Fruit fly (Drosophila melanogaster) whole organism, adult: ENCODE data around the gene Hr96.

Source experiments
- CG11617 ChIP-seq: fragments of 200-800 bp; sonication (Bioruptor generic); optimal IDR thresholded peaks from 2 replicates; lab custom pipeline; 2017; ENCODE audit warnings: mild to moderate bottlenecking, missing biosample characterization, missing genetic modification reagents, missing genetic modification characterization
- CG12768 ChIP-seq: fragments of 200-800 bp; sonication (Bioruptor generic); optimal IDR thresholded peaks from 2 replicates; lab custom pipeline; 2017; ENCODE audit warnings: missing biosample characterization, missing genetic modification characterization, mild to moderate bottlenecking, moderate library complexity, missing genetic modification reagents
- CG14711 ChIP-seq: fragments of 200-800 bp; sonication (Bioruptor generic); optimal IDR thresholded peaks from 2 replicates; lab custom pipeline; 2018; ENCODE audit warnings: missing biosample characterization, mild to moderate bottlenecking, missing genetic modification characterization, moderate library complexity
- CG1620 ChIP-seq: fragments of 200-800 bp; sonication (Bioruptor generic); optimal IDR thresholded peaks from 2 replicates; lab custom pipeline; 2016; ENCODE audit warnings: missing biosample characterization, missing genetic modification characterization
- CG33017 ChIP-seq: fragments of 200-800 bp; sonication (Bioruptor generic); optimal IDR thresholded peaks from 2 replicates; lab custom pipeline; 2018; ENCODE audit warnings: missing biosample characterization, mild to moderate bottlenecking, missing genetic modification characterization, moderate library complexity
- CG5204 ChIP-seq: fragments of 200-800 bp; sonication (Bioruptor generic); optimal IDR thresholded peaks from 2 replicates; lab custom pipeline; 2016; ENCODE audit warnings: missing biosample characterization, missing genetic modification characterization
- CG7045 ChIP-seq: fragments of 200-800 bp; sonication (Bioruptor generic); optimal IDR thresholded peaks from 2 replicates; lab custom pipeline; 2017; ENCODE audit warnings: missing biosample characterization, mild to moderate bottlenecking, missing genetic modification characterization
- CG7101 ChIP-seq: fragments of 200-800 bp; sonication (Bioruptor generic); optimal IDR thresholded peaks from 2 replicates; lab custom pipeline; 2018; ENCODE audit warnings: missing biosample characterization, mild to moderate bottlenecking, missing genetic modification characterization, moderate library complexity
- Clk ChIP-seq: fragments of 200-800 bp; sonication (Bioruptor generic); optimal IDR thresholded peaks from 2 replicates; lab custom pipeline; 2017; ENCODE audit warnings: missing biosample characterization, missing genetic modification characterization
- Crg-1 ChIP-seq: fragments of 200-800 bp; sonication (Bioruptor generic); optimal IDR thresholded peaks from 2 replicates; lab custom pipeline; 2016; ENCODE audit warnings: missing biosample characterization, missing genetic modification characterization
- Hr96 ChIP-seq: fragments of 200-800 bp; sonication (Bioruptor generic); optimal IDR thresholded peaks from 2 replicates; lab custom pipeline; 2016; ENCODE audit warnings: missing biosample characterization, missing genetic modification characterization
- Mnt ChIP-seq: fragments of 200-800 bp; sonication (Bioruptor generic); optimal IDR thresholded peaks from 2 replicates; lab custom pipeline; 2016; ENCODE audit warnings: missing biosample characterization, mild to moderate bottlenecking, missing genetic modification characterization
- bab1 ChIP-seq: fragments of 200-800 bp; sonication (Bioruptor generic); optimal IDR thresholded peaks from 3 replicates; lab custom pipeline; 2019; ENCODE audit warnings: missing biosample characterization, mild to moderate bottlenecking, missing genetic modification characterization, moderate library complexity
- cic ChIP-seq: fragments of 200-800 bp; sonication (Bioruptor generic); optimal IDR thresholded peaks from 2 replicates; lab custom pipeline; 2017; ENCODE audit warnings: missing biosample characterization, mild to moderate bottlenecking, missing genetic modification characterization, moderate library complexity
- cnc ChIP-seq, 2 experiments: fragments of >200 bp; optimal IDR thresholded peaks; 2 replicates each; lab custom pipeline; 2017
- kay ChIP-seq: fragments of 200-800 bp; sonication (Bioruptor generic); peaks from one replicate; lab custom pipeline; 2016; ENCODE audit warnings: missing biosample characterization, missing genetic modification characterization, borderline replicate concordance
- ovo ChIP-seq: fragments of 200-800 bp; sonication (Bioruptor generic); optimal IDR thresholded peaks from 2 replicates; lab custom pipeline; 2016; ENCODE audit warnings: missing biosample characterization, missing genetic modification characterization
- pad ChIP-seq: fragments of 200-800 bp; sonication (Bioruptor generic); optimal IDR thresholded peaks from 3 replicates; lab custom pipeline; 2017; ENCODE audit warnings: missing biosample characterization, missing genetic modification characterization, mild to moderate bottlenecking, moderate library complexity, missing genetic modification reagents
- tj ChIP-seq: fragments of 200-800 bp; sonication (Bioruptor generic); optimal IDR thresholded peaks from 3 replicates; lab custom pipeline; 2017; ENCODE audit warnings: missing biosample characterization, mild to moderate bottlenecking, missing genetic modification characterization, moderate library complexity
- toe ChIP-seq: fragments of 200-800 bp; sonication (Bioruptor generic); optimal IDR thresholded peaks from 2 replicates; lab custom pipeline; 2016; ENCODE audit warnings: missing biosample characterization, missing genetic modification characterization

The Hr96 gene

DNA sequence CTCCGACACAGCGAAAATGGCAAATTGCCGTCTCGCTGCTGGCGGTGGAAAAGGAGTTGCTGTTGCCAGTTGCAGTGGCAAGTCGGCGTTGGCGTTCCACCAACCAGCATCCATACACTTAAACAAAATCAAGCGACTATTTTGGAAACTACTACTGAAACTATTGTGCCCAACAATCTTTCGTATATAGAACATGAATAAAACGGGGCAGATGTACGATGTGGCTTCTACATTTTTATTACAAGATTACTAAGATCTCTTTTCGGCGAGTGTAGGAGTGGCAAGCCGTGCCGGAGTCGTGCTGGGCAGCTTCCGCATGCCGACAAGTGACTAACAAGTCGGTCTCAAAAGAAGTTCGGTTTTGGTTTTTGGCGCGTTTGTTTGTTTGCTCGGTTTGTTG lies 28.5 kb upstream of the Hr96 start:
- no peak for TF ChIP-seq CG11617
- TF ChIP-seq ovo (GFP tag; lab: Kevin White, UChicago) = no peak
- no peak for TF ChIP-seq CG1620 (GFP tag; lab: Kevin White, UChicago)
- TF ChIP-seq CG5204 = no peak
- no peak for TF ChIP-seq pad (GFP tag; lab: Kevin White, UChicago)
- TF ChIP-seq bab1 (GFP tag; lab: Kevin White, UChicago) = no peak
- TF ChIP-seq CG7045 (GFP tag; lab: Kevin White, UChicago) = no peak

DNA sequence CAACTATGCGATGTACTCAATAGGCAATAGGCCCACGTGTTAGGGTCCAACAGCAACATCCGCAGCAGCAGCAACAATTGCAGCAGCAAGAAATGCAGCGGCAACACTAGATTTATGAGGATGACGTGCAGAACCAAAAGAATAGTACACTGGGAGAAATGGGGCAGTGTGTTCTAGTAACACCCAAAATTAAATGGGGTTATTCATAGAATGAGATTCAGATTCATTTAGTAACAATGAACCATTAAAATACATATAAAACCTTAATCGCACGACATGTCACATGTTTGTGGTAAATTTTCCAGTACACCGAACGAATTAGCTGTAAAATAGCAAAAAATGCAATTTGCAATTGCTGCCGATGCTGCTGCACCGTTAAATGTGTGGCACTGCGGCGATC lies 27.7 kb upstream of the Hr96 start:
- no peak for TF ChIP-seq CG5204
- no peak for TF ChIP-seq bab1 (GFP tag; lab: Kevin White, UChicago)
- TF ChIP-seq CG7045 (GFP tag; lab: Kevin White, UChicago) = no peak
- TF ChIP-seq kay = no peak

DNA sequence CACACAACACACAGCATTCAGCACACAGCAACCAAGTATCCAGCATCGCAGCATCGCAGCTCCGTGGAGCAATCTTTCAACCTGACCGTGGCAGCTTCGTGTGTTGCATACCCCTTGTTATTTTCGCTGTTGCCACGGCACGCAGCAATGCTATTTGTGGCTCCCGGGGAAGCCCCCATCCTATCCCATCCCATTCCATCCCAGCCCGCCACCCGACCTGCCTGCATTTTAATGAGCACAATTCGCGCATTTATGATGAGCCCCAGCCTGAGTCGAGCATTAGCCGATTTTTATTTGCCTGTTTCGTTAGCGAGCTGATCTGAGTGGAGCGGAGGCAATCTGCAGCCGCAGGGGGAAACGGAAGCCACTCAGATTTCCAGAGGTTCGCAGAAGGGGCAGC lies 25.5 kb upstream of the Hr96 start:
- TF ChIP-seq CG11617 = no peak
- no peak for TF ChIP-seq CG7045 (GFP tag; lab: Kevin White, UChicago)
- no peak for TF ChIP-seq Crg-1 (GFP tag; lab: Kevin White, UChicago)
- TF ChIP-seq cnc (optimal IDR thresholded peaks at IDR 0.05; lab: Kevin White, UChicago) = no peak
- TF ChIP-seq kay = no peak
- TF ChIP-seq CG1620 (GFP tag; lab: Kevin White, UChicago) = no peak
- TF ChIP-seq CG12768 (GFP tag; lab: Kevin White, UChicago) = no peak
- TF ChIP-seq Mnt (GFP tag; lab: Kevin White, UChicago) = no peak
- no peak for TF ChIP-seq ovo (GFP tag; lab: Kevin White, UChicago)
- TF ChIP-seq cic = no peak
- no peak for TF ChIP-seq bab1 (GFP tag; lab: Kevin White, UChicago)
- no peak for TF ChIP-seq pad (GFP tag; lab: Kevin White, UChicago)
- no peak for TF ChIP-seq CG14711 (tag; lab: Kevin White, UChicago)
- TF ChIP-seq CG5204 = no peak
- TF ChIP-seq CG33017 = no peak

DNA sequence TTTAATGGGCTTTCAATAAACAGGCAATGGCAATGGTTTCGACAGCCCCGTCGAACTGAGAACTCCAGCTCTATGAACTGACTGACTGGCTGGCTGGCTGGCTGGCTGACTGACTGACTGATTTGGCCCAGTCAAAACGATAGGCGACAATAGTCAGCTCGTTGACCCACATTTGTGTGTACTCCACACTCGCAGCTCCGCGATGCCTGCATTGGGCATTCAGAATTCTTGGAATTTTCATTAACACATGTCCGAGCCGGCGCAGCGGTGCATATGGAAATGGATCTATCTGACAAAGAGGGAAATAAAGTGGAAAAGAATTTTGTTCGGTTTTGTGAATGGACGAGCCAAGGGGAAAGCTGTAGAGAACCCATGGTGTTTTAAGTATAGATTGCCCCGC lies 22.8 kb upstream of the Hr96 start:
- TF ChIP-seq CG11617 (no peak), cnc (optimal IDR thresholded peaks at IDR 0.05; lab: Kevin White, UChicago) (no peak), Hr96 (GFP tag; lab: Kevin White, UChicago) (no peak), Crg-1 (GFP tag; lab: Kevin White, UChicago) (no peak), CG1620 (GFP tag; lab: Kevin White, UChicago) (no peak), CG33017 (no peak), toe (GFP tag; lab: Kevin White, UChicago) (no peak)

DNA sequence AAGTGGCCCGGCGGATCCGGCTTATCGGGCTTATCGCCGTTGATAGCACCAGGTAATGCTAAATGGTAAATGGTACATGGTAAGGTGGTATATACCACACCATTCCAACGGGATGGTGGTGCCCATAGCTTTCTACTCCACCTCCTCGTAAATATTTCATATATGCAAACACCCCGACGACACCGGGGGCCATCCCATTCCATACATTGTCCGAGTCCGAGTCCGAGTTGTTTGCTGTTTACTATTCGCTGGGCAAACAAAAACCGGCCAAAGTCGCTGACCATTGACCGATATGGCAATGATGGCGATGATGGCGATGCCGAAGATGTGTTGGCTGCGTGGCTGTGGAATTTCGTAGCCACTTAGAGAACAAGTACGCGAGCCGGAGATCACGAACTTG lies 21.0 kb upstream of the Hr96 start:
- no peak for TF ChIP-seq tj (GFP tag; lab: Kevin White, UChicago)
- TF ChIP-seq CG7101 = no peak
- TF ChIP-seq toe (GFP tag; lab: Kevin White, UChicago) = no peak
- no peak for TF ChIP-seq CG1620 (GFP tag; lab: Kevin White, UChicago)
- TF ChIP-seq CG5204 = no peak

DNA sequence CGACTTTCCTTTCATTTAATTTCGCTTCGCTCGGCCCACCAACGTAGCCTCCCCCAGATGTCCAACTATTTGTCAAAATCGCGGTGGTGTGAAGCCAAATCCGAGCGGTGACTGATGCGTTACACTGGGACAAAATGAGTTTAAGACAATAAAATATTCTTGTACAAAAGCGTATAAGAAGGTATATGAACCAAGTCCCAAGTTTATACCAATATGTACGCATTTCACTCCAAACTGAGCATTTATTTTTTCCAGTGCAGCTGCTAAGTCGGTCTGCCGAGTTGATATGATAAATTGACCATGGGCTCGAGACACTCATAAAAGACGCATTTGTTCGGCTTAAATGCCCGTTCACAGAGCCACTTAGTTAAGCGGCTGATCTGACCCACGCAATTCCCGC lies 20.3 kb upstream of the Hr96 start:
- no peak for TF ChIP-seq toe (GFP tag; lab: Kevin White, UChicago)
- no peak for TF ChIP-seq CG33017

DNA sequence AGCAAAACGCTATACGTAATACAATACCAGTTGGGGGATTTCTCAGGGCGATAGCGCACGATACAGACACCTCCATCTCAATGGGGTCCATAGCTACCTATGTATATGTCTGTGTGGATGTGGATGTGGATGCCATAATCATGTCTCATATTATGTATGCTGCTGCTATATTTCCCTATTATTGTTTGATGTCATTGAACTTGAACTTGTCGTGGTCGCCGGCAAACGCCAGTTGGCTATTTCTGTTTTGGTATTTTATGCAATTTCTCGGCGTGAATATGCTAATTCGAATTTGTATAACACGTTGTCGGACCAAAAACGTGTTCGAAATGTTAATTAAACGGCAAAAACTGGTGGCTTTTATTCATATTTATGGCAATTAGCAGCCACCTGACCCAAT lies 19.3 kb upstream of the Hr96 start:
- no peak for TF ChIP-seq tj (GFP tag; lab: Kevin White, UChicago)
- TF ChIP-seq bab1 (GFP tag; lab: Kevin White, UChicago) = no peak
- no peak for TF ChIP-seq pad (GFP tag; lab: Kevin White, UChicago)
- TF ChIP-seq toe (GFP tag; lab: Kevin White, UChicago) = no peak

DNA sequence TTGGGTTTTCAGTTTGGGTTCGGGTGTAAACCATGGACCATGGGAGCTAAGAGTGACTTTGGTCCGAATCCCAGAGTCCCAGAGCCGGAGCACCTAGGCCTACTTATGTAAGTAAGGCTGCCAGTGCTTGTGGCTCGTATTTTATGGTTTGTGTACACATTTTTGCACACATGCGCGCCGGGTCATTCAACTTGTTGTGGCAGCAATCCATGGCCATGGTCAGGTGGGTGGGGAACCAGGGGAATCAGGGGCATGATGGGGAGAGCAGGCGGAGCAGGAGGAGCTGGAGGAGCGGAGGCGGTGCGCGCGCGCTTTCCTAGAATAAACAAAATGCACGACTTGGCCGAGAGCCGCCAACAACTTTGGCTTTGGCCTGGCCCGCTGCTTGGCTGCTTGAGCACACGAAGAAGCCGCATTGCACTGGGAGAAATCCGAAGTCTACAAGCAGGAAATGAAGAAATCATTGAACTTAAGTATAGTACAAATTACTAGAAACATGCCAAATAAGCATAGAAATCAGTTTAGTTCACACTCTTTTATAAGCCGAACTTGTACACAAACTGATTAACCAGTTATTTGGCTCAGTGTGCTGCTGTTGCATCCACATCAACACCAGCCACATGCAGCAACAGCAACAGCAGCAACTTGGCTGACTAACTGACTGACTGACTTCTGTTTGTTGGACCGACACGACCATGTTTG lies 15.1 kb upstream of the Hr96 start:
- TF ChIP-seq Clk (no peak), CG12768 (GFP tag; lab: Kevin White, UChicago) (no peak), CG5204 (no peak), CG1620 (GFP tag; lab: Kevin White, UChicago) (no peak), CG7101 (no peak), ovo (GFP tag; lab: Kevin White, UChicago) (no peak), CG11617 (no peak), CG14711 (tag; lab: Kevin White, UChicago) (no peak), toe (GFP tag; lab: Kevin White, UChicago) (no peak), Mnt (GFP tag; lab: Kevin White, UChicago) (no peak), tj (GFP tag; lab: Kevin White, UChicago) (no peak), bab1 (GFP tag; lab: Kevin White, UChicago) (no peak)
